Fruit fly (Drosophila melanogaster) whole organism, embryonic: ENCODE measurements around the gene halo.

Source experiments
- BEAF-32 ChIP-seq: fragments of 200-800 bp; sonication (Bioruptor generic); optimal IDR thresholded peaks from 3 replicates; lab custom pipeline; 2017; ENCODE audit warnings: missing biosample characterization, missing genetic modification characterization, mild to moderate bottlenecking, moderate library complexity, missing genetic modification reagents
- Bdp1 ChIP-seq: fragments of 200-800 bp; sonication (Bioruptor generic); optimal IDR thresholded peaks from 3 replicates; lab custom pipeline; 2016; ENCODE audit warnings: missing biosample characterization, missing genetic modification characterization
- Bteb2 ChIP-seq: fragments of 200-800 bp; sonication (Bioruptor generic); optimal IDR thresholded peaks from 2 replicates; lab custom pipeline; 2016; ENCODE audit warnings: missing biosample characterization, missing genetic modification characterization
- CG10654 ChIP-seq: fragments of 200-800 bp; sonication (Bioruptor generic); optimal IDR thresholded peaks from 2 replicates; lab custom pipeline; 2016; ENCODE audit warnings: missing biosample characterization, missing genetic modification characterization
- CG13624 ChIP-seq: fragments of 200-800 bp; sonication (Bioruptor generic); optimal IDR thresholded peaks from 2 replicates; lab custom pipeline; 2016; ENCODE audit warnings: missing biosample characterization, missing genetic modification characterization
- CG15011 ChIP-seq: fragments of 200-800 bp; sonication (Bioruptor generic); optimal IDR thresholded peaks from 3 replicates; lab custom pipeline; 2018; ENCODE audit warnings: missing biosample characterization, mild to moderate bottlenecking, missing genetic modification characterization
- CG15479 ChIP-seq: fragments of 200-800 bp; sonication (Bioruptor generic); optimal IDR thresholded peaks from 3 replicates; lab custom pipeline; 2019; ENCODE audit warnings: missing biosample characterization, mild to moderate bottlenecking, missing genetic modification characterization, moderate library complexity
- CG1647 ChIP-seq: fragments of 200-800 bp; sonication (Bioruptor generic); optimal IDR thresholded peaks from 3 replicates; lab custom pipeline; 2016; ENCODE audit warnings: missing biosample characterization, missing genetic modification characterization
- CG16779 ChIP-seq: fragments of 200-800 bp; sonication (Bioruptor generic); IDR thresholded peaks from 2 replicates; pipeline ENCODE4 v1.3.6; 2022; ENCODE audit warnings: missing biosample characterization, missing genetic modification characterization
- CG17361 ChIP-seq: fragments of 200-800 bp; sonication (Bioruptor generic); IDR thresholded peaks from 3 replicates; pipeline ENCODE4 v1.3.6; 2022; ENCODE audit warnings: missing biosample characterization, missing genetic modification characterization
- CG18619 ChIP-seq: fragments of 200-800 bp; sonication (Bioruptor generic); optimal IDR thresholded peaks from 3 replicates; lab custom pipeline; 2017; ENCODE audit warnings: missing biosample characterization, mild to moderate bottlenecking, missing genetic modification characterization
- CG3065 ChIP-seq: fragments of 200-800 bp; sonication (Bioruptor generic); optimal IDR thresholded peaks from 2 replicates; lab custom pipeline; 2016; ENCODE audit warnings: missing biosample characterization, missing genetic modification characterization
- CG31441 ChIP-seq: fragments of 200-800 bp; sonication (Bioruptor generic); IDR thresholded peaks from 2 replicates; pipeline ENCODE4 v1.3.6; 2022; ENCODE audit warnings: missing biosample characterization, missing genetic modification characterization
- CG4360 ChIP-seq: fragments of 200-800 bp; sonication (Bioruptor generic); IDR thresholded peaks from 2 replicates; pipeline ENCODE4 v1.3.6; 2022; ENCODE audit warnings: missing biosample characterization, missing genetic modification characterization
- CG5953 ChIP-seq: fragments of 200-800 bp; sonication (Bioruptor generic); IDR thresholded peaks from 2 replicates; pipeline ENCODE4 v1.3.6; 2022; ENCODE audit warnings: missing biosample characterization, missing genetic modification characterization
- CG6175 ChIP-seq: fragments of 200-800 bp; sonication (Bioruptor generic); IDR thresholded peaks from 3 replicates; pipeline ENCODE4 v1.3.6; 2022; ENCODE audit warnings: missing biosample characterization, missing genetic modification characterization
- CG7928 ChIP-seq: fragments of 200-800 bp; sonication (Bioruptor generic); optimal IDR thresholded peaks from 2 replicates; lab custom pipeline; 2017; ENCODE audit warnings: missing biosample characterization, mild to moderate bottlenecking, missing genetic modification characterization
- CG9215 ChIP-seq: fragments of 200-800 bp; sonication (Bioruptor generic); IDR thresholded peaks from 2 replicates; pipeline ENCODE4 v1.3.6; 2022; ENCODE audit warnings: missing biosample characterization, missing genetic modification characterization
- CG9797 ChIP-seq: fragments of 200-800 bp; sonication (Bioruptor generic); optimal IDR thresholded peaks from 3 replicates; lab custom pipeline; 2018; ENCODE audit warnings: missing biosample characterization, mild to moderate bottlenecking, missing genetic modification characterization
- D ChIP-seq, 2 experiments: fragments of 200-800 bp in 1 of 2; fragments of >200 bp in 1 of 2; sonication (Bioruptor generic) in 1 of 2; optimal IDR thresholded peaks; 2 replicates in 1 of 2; 3 replicates in 1 of 2; lab custom pipeline; 2017; ENCODE audit warnings: mild to moderate bottlenecking in 1 of 2, missing biosample characterization in 1 of 2, missing genetic modification characterization in 1 of 2, missing genetic modification reagents in 1 of 2
- Dfd ChIP-seq, 2 experiments: fragments of >200 bp; optimal IDR thresholded peaks; 2 replicates each; lab custom pipeline; 2017; ENCODE audit warnings: missing biosample characterization in 2 of 2, missing genetic modification characterization in 2 of 2
- Drgx ChIP-seq: fragments of 200-800 bp; sonication (Bioruptor generic); IDR thresholded peaks from 2 replicates; pipeline ENCODE4 v1.3.6; 2022; ENCODE audit warnings: missing biosample characterization, missing genetic modification characterization
- E2f2 ChIP-seq: fragments of 200-800 bp; sonication (Bioruptor generic); IDR thresholded peaks from 2 replicates; pipeline ENCODE4 v1.3.6; 2022; ENCODE audit warnings: missing biosample characterization, missing genetic modification characterization
- Elba2 ChIP-seq: fragments of 200-800 bp; sonication (Bioruptor generic); optimal IDR thresholded peaks from 3 replicates; lab custom pipeline; 2016; ENCODE audit warnings: missing biosample characterization, missing genetic modification characterization
- Ets97D ChIP-seq: fragments of 200-800 bp; sonication (Bioruptor generic); optimal IDR thresholded peaks from 3 replicates; lab custom pipeline; 2016; ENCODE audit warnings: missing biosample characterization, missing genetic modification characterization
- HLH3B ChIP-seq: fragments of 200-800 bp; sonication (Bioruptor generic); IDR thresholded peaks from 2 replicates; pipeline ENCODE4 v1.3.6; 2022; ENCODE audit warnings: missing biosample characterization, missing genetic modification characterization
- HLH54F ChIP-seq: fragments of 200-800 bp; sonication (Bioruptor generic); optimal IDR thresholded peaks from 3 replicates; lab custom pipeline; 2016; ENCODE audit warnings: missing biosample characterization, missing genetic modification characterization
- Hmr ChIP-seq: fragments of 200-800 bp; sonication (Bioruptor generic); optimal IDR thresholded peaks from 3 replicates; lab custom pipeline; 2017; ENCODE audit warnings: mild to moderate bottlenecking, missing biosample characterization, missing genetic modification reagents, missing genetic modification characterization
- Hmx ChIP-seq: fragments of 200-800 bp; sonication (Bioruptor generic); optimal IDR thresholded peaks from 2 replicates; lab custom pipeline; 2016; ENCODE audit warnings: missing biosample characterization, missing genetic modification characterization
- MESR4 ChIP-seq: fragments of 200-800 bp; sonication (Bioruptor generic); optimal IDR thresholded peaks from 2 replicates; lab custom pipeline; 2018; ENCODE audit warnings: missing biosample characterization, mild to moderate bottlenecking, missing genetic modification characterization, moderate library complexity
- Max ChIP-seq: fragments of 200-800 bp; sonication (Bioruptor generic); optimal IDR thresholded peaks from 2 replicates; lab custom pipeline; 2016; ENCODE audit warnings: missing biosample characterization, mild to moderate bottlenecking, missing genetic modification characterization
- Meics ChIP-seq: fragments of 200-800 bp; sonication (Bioruptor generic); optimal IDR thresholded peaks from 2 replicates; lab custom pipeline; 2017; ENCODE audit warnings: missing biosample characterization, mild to moderate bottlenecking, missing genetic modification characterization
- Myb ChIP-seq: fragments of 200-800 bp; sonication (Bioruptor generic); optimal IDR thresholded peaks from 2 replicates; lab custom pipeline; 2016; ENCODE audit warnings: missing biosample characterization, missing genetic modification characterization
- Nf-YA ChIP-seq: fragments of 200-800 bp; sonication (Bioruptor generic); IDR thresholded peaks from 2 replicates; pipeline ENCODE4 v1.3.6; 2022; ENCODE audit warnings: missing biosample characterization, missing genetic modification characterization
- Rx ChIP-seq: fragments of 200-800 bp; sonication (Bioruptor generic); IDR thresholded peaks from 2 replicates; pipeline ENCODE4 v1.3.6; 2022; ENCODE audit warnings: missing biosample characterization, missing genetic modification characterization
- Scr ChIP-seq: fragments of 200-800 bp; sonication (Bioruptor generic); IDR thresholded peaks from 2 replicates; pipeline ENCODE4 v1.3.6; 2022; ENCODE audit warnings: missing biosample characterization, missing genetic modification characterization; ENCODE audit not compliant: partially characterized antibody
- Sox100B ChIP-seq: fragments of 200-800 bp; sonication (Bioruptor generic); optimal IDR thresholded peaks from 3 replicates; lab custom pipeline; 2018; ENCODE audit warnings: missing biosample characterization, mild to moderate bottlenecking, missing genetic modification characterization
- Stat92E ChIP-seq, 3 experiments: fragments of >200 bp in 2 of 3; fragments of 200-800 bp in 1 of 3; sonication (Bioruptor generic) in 1 of 3; optimal IDR thresholded peaks; 2 replicates each; lab custom pipeline; 2017 to 2019; ENCODE audit warnings: missing biosample characterization in 3 of 3, missing genetic modification characterization in 3 of 3, mild to moderate bottlenecking in 1 of 3, moderate library complexity in 1 of 3
- amos ChIP-seq: fragments of 200-800 bp; sonication (Bioruptor generic); IDR thresholded peaks from 2 replicates; pipeline ENCODE4 v1.3.6; 2022; ENCODE audit warnings: missing biosample characterization, missing genetic modification characterization; ENCODE audit not compliant: partially characterized antibody
- bcd ChIP-seq: fragments of 200-800 bp; sonication (Bioruptor generic); optimal IDR thresholded peaks from 2 replicates; lab custom pipeline; 2017; ENCODE audit warnings: missing biosample characterization, mild to moderate bottlenecking, missing genetic modification characterization
- br ChIP-seq: fragments of >200 bp; optimal IDR thresholded peaks from 2 replicates; lab custom pipeline; 2017
- da ChIP-seq: fragments of 200-800 bp; sonication (Bioruptor generic); optimal IDR thresholded peaks from 2 replicates; lab custom pipeline; 2016; ENCODE audit warnings: missing biosample characterization, missing genetic modification characterization
- dm ChIP-seq: fragments of 200-800 bp; sonication (Bioruptor generic); optimal IDR thresholded peaks from 3 replicates; lab custom pipeline; 2016; ENCODE audit warnings: missing biosample characterization, missing genetic modification characterization
- hth ChIP-seq: fragments of >200 bp; optimal IDR thresholded peaks from 2 replicates; lab custom pipeline; 2017; ENCODE audit warnings: inconsistent platforms
- jumu ChIP-seq: fragments of 200-800 bp; sonication (Bioruptor generic); optimal IDR thresholded peaks from 3 replicates; lab custom pipeline; 2016; ENCODE audit warnings: missing biosample characterization, missing genetic modification characterization
- maf-S ChIP-seq: fragments of 200-800 bp; sonication (Bioruptor generic); optimal IDR thresholded peaks from 2 replicates; lab custom pipeline; 2016; ENCODE audit warnings: missing biosample characterization, missing genetic modification characterization
- mirr ChIP-seq: fragments of 200-800 bp; sonication (Bioruptor generic); optimal IDR thresholded peaks from 3 replicates; lab custom pipeline; 2018; ENCODE audit warnings: missing biosample characterization, mild to moderate bottlenecking, missing genetic modification characterization
- pnt ChIP-seq: fragments of 200-800 bp; sonication (Bioruptor generic); optimal IDR thresholded peaks from 3 replicates; lab custom pipeline; 2016; ENCODE audit warnings: missing biosample characterization, missing genetic modification characterization
- schlank ChIP-seq: fragments of 200-800 bp; sonication (Bioruptor generic); optimal IDR thresholded peaks from 2 replicates; lab custom pipeline; 2018; ENCODE audit warnings: missing biosample characterization, mild to moderate bottlenecking, missing genetic modification characterization
- sisA ChIP-seq: fragments of 200-800 bp; sonication (Bioruptor generic); IDR thresholded peaks from 2 replicates; pipeline ENCODE4 v1.3.6; 2022; ENCODE audit warnings: missing biosample characterization, missing genetic modification characterization
- so ChIP-seq: fragments of 200-800 bp; sonication (Bioruptor generic); IDR thresholded peaks from 3 replicates; pipeline ENCODE4 v1.3.6; 2022; ENCODE audit warnings: missing biosample characterization, missing genetic modification characterization
- tgo ChIP-seq: fragments of 200-800 bp; sonication (Bioruptor generic); IDR thresholded peaks from 3 replicates; pipeline ENCODE4 v1.3.6; 2022; ENCODE audit warnings: missing biosample characterization, missing genetic modification characterization

The halo gene

DNA sequence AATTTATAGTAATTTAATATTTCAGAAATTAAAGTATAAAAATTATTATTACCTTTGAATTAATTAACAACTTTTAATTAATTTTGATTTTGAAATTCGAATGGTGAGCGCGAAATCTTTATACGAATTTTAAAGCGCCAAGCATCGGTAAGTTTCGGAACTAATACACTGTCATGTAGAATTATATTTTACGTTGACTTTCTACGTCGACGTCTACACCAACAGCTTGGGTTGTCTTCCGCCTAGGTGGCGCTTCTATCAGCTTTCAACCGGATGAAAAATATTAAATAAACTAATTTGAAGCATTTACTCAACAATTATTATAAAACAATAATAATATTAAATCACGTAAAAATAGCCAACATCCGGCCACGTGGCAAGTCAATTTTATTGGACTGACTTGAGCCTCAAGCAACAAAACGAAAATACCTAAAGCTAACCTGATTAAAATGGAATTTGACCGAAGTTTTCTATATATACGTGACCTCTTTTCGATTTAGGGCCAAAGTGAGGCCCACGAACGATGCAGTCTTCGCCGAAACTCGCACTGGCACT lies 26.1 kb downstream of the halo start, which contains the start of gene CG31928 (continued):
- TF ChIP-seq CG13624 (GFP tag; lab: Kevin White, UChicago) = no peak
- no peak for TF ChIP-seq CG7928 (GFP tag; lab: Kevin White, UChicago)
- TF ChIP-seq CG9797 = no peak
- no peak for TF ChIP-seq Sox100B (GFP tag; lab: Kevin White, UChicago)
- no peak for TF ChIP-seq br (lab: Kevin White, UChicago)
- no peak for TF ChIP-seq CG31441 (GFP tag; lab: Robert Waterston, UW)
- TF ChIP-seq Bteb2 (GFP tag; lab: Kevin White, UChicago) = no peak
- no peak for TF ChIP-seq Drgx (GFP tag; lab: Robert Waterston, UW)
- no peak for TF ChIP-seq BEAF-32 (GFP tag; lab: Kevin White, UChicago)
- no peak for TF ChIP-seq CG16779 (GFP tag; lab: Robert Waterston, UW)
- TF ChIP-seq hth (lab: Kevin White, UChicago) = no peak
- TF ChIP-seq CG17361 (GFP tag; lab: Robert Waterston, UW) = no peak
- no peak for TF ChIP-seq Max (GFP tag; lab: Kevin White, UChicago)
- no peak for TF ChIP-seq Elba2 (GFP tag; lab: Kevin White, UChicago)
- TF ChIP-seq CG10654 = peak; percentile 6
- peak; percentile 85 for TF ChIP-seq E2f2 (GFP tag; lab: Robert Waterston, UW)
- no peak for TF ChIP-seq dm (GFP tag; lab: Kevin White, UChicago)
- TF ChIP-seq CG9215 (GFP tag; lab: Robert Waterston, UW) = no peak
- no peak for TF ChIP-seq Dfd (GFP tag; optimal IDR thresholded peaks at IDR 0.05; lab: Kevin White, UChicago)
- no peak for TF ChIP-seq Stat92E (GFP tag; optimal IDR thresholded peaks at IDR 0.05; lab: Kevin White, UChicago)
- TF ChIP-seq bcd (GFP tag; lab: Kevin White, UChicago) = no peak
- no peak for TF ChIP-seq CG15479 (GFP tag; lab: Kevin White, UChicago)
- TF ChIP-seq CG18619 (GFP tag; lab: Kevin White, UChicago) = no peak
- no peak for TF ChIP-seq CG4360 (GFP tag; lab: Robert Waterston, UW)
- TF ChIP-seq D (optimal IDR thresholded peaks at IDR 0.05; lab: Kevin White, UChicago) = no peak
- no peak for TF ChIP-seq D (GFP tag; optimal IDR thresholded peaks at IDR 0.05; lab: Kevin White, UChicago)
- peak; percentile 13 for TF ChIP-seq Hmr (GFP tag; lab: Kevin White, UChicago)
- no peak for TF ChIP-seq CG15011 (GFP tag; lab: Kevin White, UChicago)
- no peak for TF ChIP-seq maf-S (GFP tag; lab: Kevin White, UChicago)
- TF ChIP-seq HLH3B = no peak
- TF ChIP-seq jumu (GFP tag; lab: Kevin White, UChicago) = no peak
- 0 out of 2 replicates have a peak, but pooled peaks have one; percentile 15 for TF ChIP-seq sisA
- TF ChIP-seq pnt (GFP tag; lab: Kevin White, UChicago) = no peak
- TF ChIP-seq MESR4 (GFP tag; lab: Kevin White, UChicago) = no peak
- no peak for TF ChIP-seq CG1647 (GFP tag; lab: Kevin White, UChicago)
- TF ChIP-seq Hmx (GFP tag; lab: Kevin White, UChicago) = no peak
- TF ChIP-seq amos (GFP tag; lab: Robert Waterston, UW) = peak; percentile 70
- no peak for TF ChIP-seq mirr
- no peak for TF ChIP-seq HLH54F (GFP tag; lab: Kevin White, UChicago)
- TF ChIP-seq da (GFP tag; lab: Kevin White, UChicago) = no peak
- no peak for TF ChIP-seq CG3065 (GFP tag; lab: Kevin White, UChicago)
- no peak for TF ChIP-seq CG6175 (GFP tag; lab: Robert Waterston, UW)
- TF ChIP-seq so (GFP tag; lab: Robert Waterston, UW) = no peak
- no peak for TF ChIP-seq CG5953 (GFP tag; lab: Robert Waterston, UW)
- peak; percentile 9 for TF ChIP-seq Ets97D
- TF ChIP-seq Myb (GFP tag; lab: Kevin White, UChicago) = peak; percentile 9
- no peak for TF ChIP-seq Rx (GFP tag; lab: Robert Waterston, UW)
- no peak for TF ChIP-seq schlank
- TF ChIP-seq Meics = no peak
- TF ChIP-seq Bdp1 (GFP tag; lab: Kevin White, UChicago) = no peak
- TF ChIP-seq Nf-YA (GFP tag; lab: Robert Waterston, UW) = no peak
- TF ChIP-seq Scr (GFP tag; lab: Robert Waterston, UW) = no peak
- no peak for TF ChIP-seq tgo (GFP tag; lab: Robert Waterston, UW)
